Worm (Caenorhabditis elegans) whole organism, mixed stage, embryonic: Measurements from ENCODE around the gene tbx-40.

Source experiments
- ces-1 ChIP-seq: fragments of 150-350 bp; optimal IDR thresholded peaks from 2 replicates; lab custom pipeline; 2014; ENCODE audit warnings: missing biosample characterization, missing genetic modification reagents, missing genetic modification characterization
- flh-1 ChIP-seq: fragments of 200-800 bp; sonication (Bioruptor generic); optimal IDR thresholded peaks from 2 replicates; lab custom pipeline; 2018; ENCODE audit warnings: mild to moderate bottlenecking, missing genetic modification characterization, moderate library complexity, missing compliant biosample characterization
- hlh-1 ChIP-seq: fragments of 150-350 bp; optimal IDR thresholded peaks from 2 replicates; lab custom pipeline; 2014; ENCODE audit warnings: missing biosample characterization, missing genetic modification reagents, missing genetic modification characterization
- mab-5 ChIP-seq: fragments of 150-350 bp; optimal IDR thresholded peaks from 2 replicates; lab custom pipeline; 2014; ENCODE audit warnings: missing biosample characterization, missing genetic modification characterization
- nhr-237 ChIP-seq: fragments of 150-350 bp; optimal IDR thresholded peaks from 2 replicates; lab custom pipeline; 2014; ENCODE audit warnings: missing biosample characterization, missing genetic modification characterization
- nhr-76 ChIP-seq: sonication (generic microtip); optimal IDR thresholded peaks from 2 replicates; lab custom pipeline; 2017; ENCODE audit warnings: missing biosample characterization, missing genetic modification characterization
- snpc-4 ChIP-seq: fragments of 150-350 bp; optimal IDR thresholded peaks from 2 replicates; lab custom pipeline; 2014; ENCODE audit warnings: missing biosample characterization, missing genetic modification characterization
- unc-62 ChIP-seq: fragments of 150-350 bp; optimal IDR thresholded peaks from 2 replicates; lab custom pipeline; 2014; ENCODE audit warnings: missing biosample characterization, missing genetic modification reagents, missing genetic modification characterization
- zip-8 ChIP-seq: fragments of 150-350 bp; optimal IDR thresholded peaks from 2 replicates; lab custom pipeline; 2014; ENCODE audit warnings: missing biosample characterization, missing genetic modification characterization

The tbx-40 gene

DNA sequence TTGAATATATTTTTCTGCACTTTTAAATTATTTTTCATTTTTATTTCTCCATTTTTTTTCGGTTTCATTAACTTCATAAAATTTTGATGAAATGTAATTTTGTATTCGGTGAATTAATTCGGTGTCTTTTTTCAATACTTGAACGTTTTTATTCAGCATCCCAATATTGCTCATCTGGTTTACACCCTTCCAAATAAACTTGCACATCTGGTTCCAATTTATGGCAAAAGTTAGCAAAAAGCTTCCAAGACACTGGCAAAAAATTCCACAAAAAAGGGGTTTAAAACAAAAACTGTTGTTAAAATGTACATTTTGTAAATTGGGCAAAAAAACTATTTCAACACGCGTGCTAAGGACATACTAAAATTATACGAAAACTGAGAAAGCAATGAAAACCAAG, 47.8 kb downstream of the tbx-40 start:
- TF ChIP-seq mab-5: no peak
- TF ChIP-seq nhr-76 (tag; lab: Kevin White, UChicago): no peak
- no peak for TF ChIP-seq unc-62 (GFP tag; lab: Kevin White, UChicago)
- no peak for TF ChIP-seq snpc-4 (tag; lab: Kevin White, UChicago)
- no peak for TF ChIP-seq nhr-237 (tag; lab: Kevin White, UChicago)
- no peak for TF ChIP-seq hlh-1 (tag; lab: Kevin White, UChicago)
- no peak for TF ChIP-seq flh-1
- no peak for TF ChIP-seq zip-8 (tag; lab: Kevin White, UChicago)
- no peak for TF ChIP-seq ces-1 (GFP tag; lab: Kevin White, UChicago)
